Fruit fly (Drosophila melanogaster): ENCODE measurements around the gene tgy.
A peak's percentile ranks its signal among the peaks of the same experiment; 100 is the strongest.

The tgy gene

DNA sequence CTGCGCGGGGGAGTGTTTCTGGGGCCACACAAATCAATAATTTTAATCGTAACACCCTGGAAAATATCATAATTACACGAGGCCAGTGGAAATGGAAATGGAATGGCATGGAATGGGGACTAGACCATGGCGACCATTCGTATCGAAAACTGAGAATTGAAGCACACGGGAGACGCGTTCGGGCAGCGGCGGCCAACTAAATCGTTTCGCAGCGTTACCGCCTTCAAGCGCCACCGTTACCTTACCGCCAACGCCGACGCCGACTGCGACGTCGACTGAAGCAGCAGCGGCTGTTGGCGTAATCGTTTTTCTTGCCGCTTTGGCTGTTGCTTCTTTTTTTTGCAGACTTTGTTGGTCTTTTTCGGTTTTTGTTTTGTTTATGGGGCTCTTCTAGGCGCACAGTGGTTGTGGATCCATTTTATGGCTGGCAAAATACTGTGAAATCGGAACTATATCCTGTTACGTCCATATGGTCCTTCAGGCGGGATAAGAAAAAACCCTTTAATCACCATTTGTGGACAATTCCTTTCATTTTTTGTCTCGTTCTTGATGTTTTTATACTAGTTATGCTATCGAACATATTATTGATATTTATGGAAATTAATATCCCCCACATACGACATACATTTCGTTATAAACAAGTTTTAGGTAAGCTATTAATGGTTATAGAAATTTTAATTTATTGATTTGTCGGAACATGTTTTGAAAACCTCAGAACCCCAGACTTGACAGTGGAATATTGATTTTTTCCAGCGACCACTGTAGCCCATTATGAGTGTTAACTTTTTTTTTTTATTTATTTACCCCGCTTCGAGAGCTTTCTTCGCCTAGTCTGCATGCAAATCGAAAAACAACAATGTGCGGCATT is 38.3 kb upstream of the tgy start (continued):
- TF ChIP-seq Eip74EF (GFP tag; optimal IDR thresholded peaks at IDR 0.05) (no peak), Doc3 (GFP tag; IDR thresholded peaks at IDR 0.05; ENCODE audit: partially characterized antibody) (no peak), CG1602 (GFP tag; optimal IDR thresholded peaks at IDR 0.05) (no peak), nmo (GFP tag; optimal IDR thresholded peaks at IDR 0.05) (peak; percentile 19), B-H1 (GFP tag; IDR thresholded peaks at IDR 0.05) (no peak), CG7839 (tag; optimal IDR thresholded peaks at IDR 0.05) (peak; percentile 28), CG31365 (tag; optimal IDR thresholded peaks at IDR 0.05) (no peak), wek (GFP tag; optimal IDR thresholded peaks at IDR 0.05) (no peak), seq (GFP tag; IDR thresholded peaks at IDR 0.05) (peak; percentile 31; the same call in 1 of the 2 replicates), gt (GFP tag; IDR thresholded peaks at IDR 0.05) (no peak), BtbVII (GFP tag; optimal IDR thresholded peaks at IDR 0.05) (no peak), CG4707 (GFP tag; optimal IDR thresholded peaks at IDR 0.05) (no peak), CG12769 (tag; optimal IDR thresholded peaks at IDR 0.05) (peak; percentile 47), NC2α (GFP tag; optimal IDR thresholded peaks at IDR 0.05) (no peak), Ada2b (GFP tag; IDR thresholded peaks at IDR 0.05) (no peak), grau (tag; optimal IDR thresholded peaks at IDR 0.05) (no peak), Xrp1 (GFP tag; IDR thresholded peaks at IDR 0.05) (no peak), Meics (GFP tag; optimal IDR thresholded peaks at IDR 0.05) (peak; percentile 40), CG5953 (GFP tag; IDR thresholded peaks at IDR 0.05) (no peak), CG31441 (GFP tag; IDR thresholded peaks at IDR 0.05) (no peak), Dip2 (GFP tag; IDR thresholded peaks at IDR 0.05) (no peak), HLH4C (GFP tag; IDR thresholded peaks at IDR 0.05; ENCODE audit: partially characterized antibody) (no peak), CG3281 (GFP tag; optimal IDR thresholded peaks at IDR 0.05) (peak; percentile 17), CG7745 (tag; optimal IDR thresholded peaks at IDR 0.05) (no peak), Lim3 (GFP tag; IDR thresholded peaks at IDR 0.05) (no peak), CG13296 (GFP tag; optimal IDR thresholded peaks at IDR 0.05) (no peak), Optix (GFP tag; IDR thresholded peaks at IDR 0.05) (no peak), Pdp1 (GFP tag; optimal IDR thresholded peaks at IDR 0.05) (peak in 1 of 2 experiments; percentile 84), CG10462 (GFP tag; optimal IDR thresholded peaks at IDR 0.05) (no peak), Hmr (GFP tag; optimal IDR thresholded peaks at IDR 0.05) (peak; percentile 20), yki (optimal IDR thresholded peaks at IDR 0.05) (no peak), CkIIα-i1 (GFP tag; IDR thresholded peaks at IDR 0.05) (no peak), lov (optimal IDR thresholded peaks at IDR 0.05) (no peak), lov (GFP tag; IDR thresholded peaks at IDR 0.05) (no peak), CG12659 (GFP tag; optimal IDR thresholded peaks at IDR 0.05) (no peak), Mad (GFP tag; optimal IDR thresholded peaks at IDR 0.05) (no peak), Sry-δ (GFP tag; optimal IDR thresholded peaks at IDR 0.05) (no peak), CG10274 (GFP tag; optimal IDR thresholded peaks at IDR 0.05) (no peak), jigr1 (GFP tag; IDR thresholded peaks at IDR 0.05) (no peak), Camta (GFP tag; optimal IDR thresholded peaks at IDR 0.05) (no peak), Med (GFP tag) (peak; percentile 84), Usf (GFP tag; optimal IDR thresholded peaks at IDR 0.05) (no peak), bsh (GFP tag; optimal IDR thresholded peaks at IDR 0.05) (no peak), Kr (GFP tag; optimal IDR thresholded peaks at IDR 0.05) (no peak), gcm (GFP tag; optimal IDR thresholded peaks at IDR 0.05) (no peak), Asciz (GFP tag; optimal IDR thresholded peaks at IDR 0.05) (peak; percentile 0), cad (GFP tag; optimal IDR thresholded peaks at IDR 0.05) (no peak), CrebB (tag; optimal IDR thresholded peaks at IDR 0.05) (no peak), CG10565 (GFP tag; optimal IDR thresholded peaks at IDR 0.05) (no peak), CG8478 (optimal IDR thresholded peaks at IDR 0.05) (no peak)
